Worm (Caenorhabditis elegans) whole organism, L1 larva: ENCODE results near the gene cup-16.

Source experiments
- Y116A8C.19 ChIP-seq: sonication (generic microtip); optimal IDR thresholded peaks from 2 replicates; lab custom pipeline; 2016; ENCODE audit warnings: missing compliant biosample characterization, missing genetic modification characterization, borderline replicate concordance
- blmp-1 ChIP-seq: fragments of 150-350 bp; optimal IDR thresholded peaks from 2 replicates; lab custom pipeline; 2014; ENCODE audit warnings: missing biosample characterization, missing genetic modification characterization
- egl-27 ChIP-seq, 2 experiments: fragments of 150-350 bp in 1 of 2; sonication (generic microtip); optimal IDR thresholded peaks; 3 replicates each; lab custom pipeline; 2017 to 2018; ENCODE audit warnings: missing biosample characterization in 2 of 2, missing genetic modification characterization in 2 of 2, missing genetic modification reagents in 2 of 2
- lin-35 ChIP-seq, 2 experiments: fragments of 150-350 bp; optimal IDR thresholded peaks; 2 replicates each; lab custom pipeline; 2014; ENCODE audit warnings: missing biosample characterization in 2 of 2, missing genetic modification characterization in 2 of 2, missing genetic modification reagents in 2 of 2
- nhr-12 ChIP-seq: sonication (generic microtip); optimal IDR thresholded peaks from 2 replicates; lab custom pipeline; 2017; ENCODE audit warnings: missing biosample characterization, missing genetic modification characterization
- ztf-11 ChIP-seq, 2 experiments: sonication (generic microtip); optimal IDR thresholded peaks; 2 replicates each; lab custom pipeline; 2016 to 2017; ENCODE audit warnings: missing genetic modification characterization in 2 of 2, missing biosample characterization in 1 of 2, missing compliant biosample characterization in 1 of 2

- TF ChIP-seq nhr-12 (tag; lab: Kevin White, UChicago), result no peak
- TF ChIP-seq Y116A8C.19 (tag; lab: Kevin White, UChicago), result no peak
- TF ChIP-seq egl-27 (tag; optimal IDR thresholded peaks at IDR 0.05; lab: Kevin White, UChicago), result no peak
- no peak for TF ChIP-seq blmp-1 (tag; lab: Kevin White, UChicago)
- no peak for TF ChIP-seq lin-35 (GFP tag; optimal IDR thresholded peaks at IDR 0.05; lab: Kevin White, UChicago)
- TF ChIP-seq ztf-11 (tag; optimal IDR thresholded peaks at IDR 0.05; lab: Kevin White, UChicago), result no peak
Measured at ce11 chrII:8738955-8739354, 32.0 kb downstream of the cup-16 start.
